Fruit fly (Drosophila melanogaster): ENCODE data around the gene Sfmbt.

The Sfmbt gene

dm6 chr2L:13202960-13203436, 26.4 kb upstream of the Sfmbt start, which contains the start of gene CG16972:
TSS of gene CG16972 (minus strand) at chr2L:13203295.
- TF ChIP-seq pan (optimal IDR thresholded peaks at IDR 0.05) = no peak
- no peak for TF ChIP-seq Dll (optimal IDR thresholded peaks at IDR 0.05)
- TF ChIP-seq EcR (GFP tag; optimal IDR thresholded peaks at IDR 0.05) = no peak
- no peak for TF ChIP-seq psq (optimal IDR thresholded peaks at IDR 0.05)

DNA sequence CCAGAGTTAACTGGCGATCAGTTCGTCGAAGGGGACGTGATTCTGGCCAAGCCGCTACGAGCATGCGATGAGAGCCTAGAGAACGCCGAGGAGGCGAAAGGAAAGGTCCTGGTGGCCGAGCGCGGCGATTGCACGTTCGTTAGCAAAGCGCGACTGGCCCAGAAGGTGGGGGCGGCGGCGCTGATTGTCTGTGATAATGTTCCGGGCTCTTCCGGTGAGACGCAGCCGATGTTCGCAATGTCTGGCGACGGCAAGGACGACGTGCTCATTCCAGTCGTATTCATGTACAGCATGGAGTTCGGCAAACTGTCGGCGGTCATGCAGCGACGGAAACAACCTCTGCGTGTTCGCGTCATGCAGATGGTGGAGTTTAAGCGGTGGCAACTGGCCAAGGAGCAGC, 19.2 kb upstream of the Sfmbt start:
- TF ChIP-seq CG8478 (optimal IDR thresholded peaks at IDR 0.05) = no peak
- no peak for TF ChIP-seq EcR (GFP tag; optimal IDR thresholded peaks at IDR 0.05)

- no peak for TF ChIP-seq EcR (GFP tag; optimal IDR thresholded peaks at IDR 0.05)
These were observed 15.3 kb upstream of the Sfmbt start, which contains the start of the genes CG16974 and Edem2 for dm6 chr2L:13191894-13192293. TSS of gene CG16974 (minus strand) at chr2L:13191979. TSS of gene Edem2 (plus strand) at chr2L:13192201.

DNA sequence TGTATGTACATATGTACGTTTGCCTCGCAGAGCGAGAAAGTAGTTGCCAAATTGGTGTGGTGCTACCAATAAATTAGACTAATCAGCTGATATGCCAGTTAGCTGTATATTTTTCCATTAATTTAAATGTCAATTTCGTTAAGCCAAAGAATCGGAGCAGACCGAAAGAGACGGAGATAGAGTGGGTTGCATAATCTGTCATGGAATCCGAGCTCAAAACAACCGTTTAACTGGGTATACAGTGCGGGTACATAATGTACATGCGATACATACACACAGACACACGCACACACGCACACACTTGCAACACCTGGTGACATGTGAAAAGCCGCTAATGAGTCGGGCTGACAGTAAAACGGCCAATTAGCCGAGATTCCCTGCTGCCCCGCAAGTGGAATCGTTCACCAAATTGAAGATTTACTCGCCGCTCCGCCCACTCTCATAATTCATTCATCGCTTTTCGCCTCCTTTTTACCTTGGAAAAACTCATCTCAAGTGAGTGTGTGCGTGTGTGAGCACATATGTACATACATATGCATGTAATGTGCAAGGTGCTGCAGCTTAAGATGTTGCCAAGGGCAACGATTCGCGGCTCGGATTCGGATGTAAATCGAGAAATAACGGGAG, 14.6 kb upstream of the Sfmbt start:
- TF ChIP-seq Dll (optimal IDR thresholded peaks at IDR 0.05) (no peak), psq (optimal IDR thresholded peaks at IDR 0.05) (no peak), pan (optimal IDR thresholded peaks at IDR 0.05) (no peak)

dm6 chr2L:13190534-13190933, 13.9 kb upstream of the Sfmbt start:
- TF ChIP-seq EcR (GFP tag; optimal IDR thresholded peaks at IDR 0.05) (no peak), psq (optimal IDR thresholded peaks at IDR 0.05) (no peak), Dll (optimal IDR thresholded peaks at IDR 0.05) (no peak), pan (optimal IDR thresholded peaks at IDR 0.05) (no peak), usp (GFP tag; optimal IDR thresholded peaks at IDR 0.05) (no peak), CG8478 (optimal IDR thresholded peaks at IDR 0.05) (no peak)

DNA sequence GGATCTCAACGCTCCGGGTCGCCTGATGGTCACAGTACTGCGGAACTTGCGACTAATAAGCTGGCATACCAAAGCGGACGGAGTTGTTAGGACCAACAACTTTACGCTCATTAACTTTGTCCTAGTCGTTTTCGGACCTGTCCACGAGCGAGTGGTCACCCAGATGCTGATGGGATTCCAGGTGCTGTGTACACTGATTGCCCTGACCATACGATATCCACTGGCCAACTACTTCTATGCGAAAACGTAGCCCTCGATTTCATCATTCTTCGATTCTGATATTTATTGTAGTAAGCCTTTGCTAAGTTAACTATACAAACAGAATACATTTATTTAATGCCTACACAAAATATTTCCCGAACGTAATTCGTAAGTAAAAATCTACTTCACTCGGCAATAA, 6.6 kb upstream of the Sfmbt start, which contains the start of gene Rsph1:
Gene Rsph1 (plus strand): TSS at position 301 of the 400 bp plus-strand sequence.
- TF ChIP-seq CG8478 (optimal IDR thresholded peaks at IDR 0.05) = no peak
- TF ChIP-seq usp (GFP tag; optimal IDR thresholded peaks at IDR 0.05) = no peak
- TF ChIP-seq pan (optimal IDR thresholded peaks at IDR 0.05) = no peak
- TF ChIP-seq psq (optimal IDR thresholded peaks at IDR 0.05) = no peak
- TF ChIP-seq Dll (optimal IDR thresholded peaks at IDR 0.05) = no peak
- no peak for TF ChIP-seq EcR (GFP tag; optimal IDR thresholded peaks at IDR 0.05)

- no peak for TF ChIP-seq psq (optimal IDR thresholded peaks at IDR 0.05)
- TF ChIP-seq pan (optimal IDR thresholded peaks at IDR 0.05) = no peak
- TF ChIP-seq EcR (GFP tag; optimal IDR thresholded peaks at IDR 0.05) = no peak
- TF ChIP-seq CG8478 (optimal IDR thresholded peaks at IDR 0.05) = no peak
- TF ChIP-seq Dll (optimal IDR thresholded peaks at IDR 0.05) = no peak
- no peak for TF ChIP-seq usp (GFP tag; optimal IDR thresholded peaks at IDR 0.05)
These were observed 5.8 kb upstream of the Sfmbt start, which contains the start of gene Mgat3 for dm6 chr2L:13182415-13182814. TSS of gene Mgat3 (minus strand) at chr2L:13182596.

- no peak for TF ChIP-seq CG8478 (optimal IDR thresholded peaks at IDR 0.05)
- no peak for TF ChIP-seq psq (optimal IDR thresholded peaks at IDR 0.05)
- no peak for TF ChIP-seq EcR (GFP tag; optimal IDR thresholded peaks at IDR 0.05)
- no peak for TF ChIP-seq pan (optimal IDR thresholded peaks at IDR 0.05)
- no peak for TF ChIP-seq usp (GFP tag; optimal IDR thresholded peaks at IDR 0.05)
- TF ChIP-seq Dll (optimal IDR thresholded peaks at IDR 0.05) = no peak
These were observed 2.5 kb upstream of the Sfmbt start, which contains the start of gene Alg7 for dm6 chr2L:13179095-13179494. TSS of gene Alg7 (plus strand) at chr2L:13179247.

- no peak for TF ChIP-seq Dll (optimal IDR thresholded peaks at IDR 0.05)
- no peak for TF ChIP-seq CG8478 (optimal IDR thresholded peaks at IDR 0.05)
- TF ChIP-seq psq (optimal IDR thresholded peaks at IDR 0.05) = no peak
- TF ChIP-seq EcR (GFP tag; optimal IDR thresholded peaks at IDR 0.05) = no peak
- no peak for TF ChIP-seq pan (optimal IDR thresholded peaks at IDR 0.05)
- TF ChIP-seq usp (GFP tag; optimal IDR thresholded peaks at IDR 0.05) = no peak
These were observed 462 bp downstream of the Sfmbt start, which contains the start of gene CG43925 for dm6 chr2L:13176123-13176522. TSS of gene CG43925 (plus strand) at chr2L:13176423.

DNA sequence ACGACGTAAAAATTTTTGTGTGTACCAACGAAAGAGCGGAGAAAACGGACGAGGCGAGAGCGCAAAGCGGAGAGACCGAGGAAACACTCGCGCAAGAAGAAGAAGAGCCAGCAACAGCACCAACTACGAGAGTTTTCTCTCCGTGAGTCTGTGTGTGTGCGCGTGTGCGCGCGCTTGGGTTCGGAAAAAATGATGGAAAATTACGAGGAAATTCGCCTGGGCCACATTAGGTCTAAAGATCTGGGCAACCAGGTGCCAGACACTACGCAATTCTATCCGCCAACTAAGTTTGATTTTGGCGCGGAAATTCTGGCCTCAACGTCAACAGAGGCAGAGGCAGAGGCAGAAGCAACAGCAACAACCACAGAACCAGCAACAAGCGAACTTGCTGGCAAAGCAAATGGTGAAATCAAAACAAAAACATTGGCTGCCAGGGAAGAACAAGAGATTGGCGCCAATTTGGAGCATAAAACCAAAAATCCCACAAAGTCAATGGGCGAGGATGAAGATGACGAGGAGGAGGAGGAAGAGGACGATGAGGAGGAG, 10.7 kb downstream of the Sfmbt start, which contains the start of gene DnaJ-H:
Gene DnaJ-H (minus strand): TSS at position 271 of the 546 bp plus-strand sequence.
- TF ChIP-seq EcR (GFP tag; optimal IDR thresholded peaks at IDR 0.05) = no peak
- TF ChIP-seq psq (optimal IDR thresholded peaks at IDR 0.05) = peak; percentile 30
- no peak for TF ChIP-seq CG8478 (optimal IDR thresholded peaks at IDR 0.05)

dm6 chr2L:13164994-13165801, 11.4 kb downstream of the Sfmbt start, which contains the start of gene Sirt1:
TSS of gene Sirt1 (plus strand) at chr2L:13165564.
- TF ChIP-seq Dll (optimal IDR thresholded peaks at IDR 0.05) (no peak), pan (optimal IDR thresholded peaks at IDR 0.05) (no peak), CG8478 (optimal IDR thresholded peaks at IDR 0.05) (no peak), usp (GFP tag; optimal IDR thresholded peaks at IDR 0.05) (no peak), psq (optimal IDR thresholded peaks at IDR 0.05) (no peak), EcR (GFP tag; optimal IDR thresholded peaks at IDR 0.05) (no peak)

DNA sequence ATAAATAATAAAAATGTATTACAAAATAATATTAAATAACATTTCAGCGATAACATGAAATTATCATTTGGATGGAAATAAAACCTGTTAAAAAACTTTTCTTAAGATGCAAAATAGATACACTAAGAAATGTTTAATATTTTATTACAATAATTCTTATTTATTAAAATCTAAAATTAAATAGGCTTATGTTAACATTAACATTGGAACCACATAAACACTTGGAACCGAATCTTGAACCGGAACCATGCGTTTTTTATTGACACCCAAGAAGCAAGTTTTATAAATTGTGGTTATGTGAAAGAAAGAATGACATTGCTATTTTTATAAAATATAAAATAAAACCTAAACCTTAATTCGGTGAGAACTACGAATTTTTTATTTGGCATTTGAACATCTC, 16.4 kb downstream of the Sfmbt start, which contains the start of gene kmg:
Gene kmg (plus strand): TSS at position 301 of the 400 bp plus-strand sequence.
- TF ChIP-seq CG8478 (optimal IDR thresholded peaks at IDR 0.05) = no peak
- TF ChIP-seq pan (optimal IDR thresholded peaks at IDR 0.05) = no peak
- no peak for TF ChIP-seq psq (optimal IDR thresholded peaks at IDR 0.05)
- TF ChIP-seq Dll (optimal IDR thresholded peaks at IDR 0.05) = no peak
- no peak for TF ChIP-seq EcR (GFP tag; optimal IDR thresholded peaks at IDR 0.05)
- TF ChIP-seq usp (GFP tag; optimal IDR thresholded peaks at IDR 0.05) = no peak

Measured in whole organism.